Fruit fly (Drosophila melanogaster): Measurements from ENCODE around the gene CG42729.

CG42729 gene

dm6 chr3L:15563058-15563850 is 35.9 kb upstream of the CG42729 start, which contains the start of the genes CG7739 and SCCRO (continued):
- TF ChIP-seq CG34376 (GFP tag; optimal IDR thresholded peaks at IDR 0.05) (peak; percentile 3), pnt (GFP tag; optimal IDR thresholded peaks at IDR 0.05) (no peak), en (GFP tag; optimal IDR thresholded peaks at IDR 0.05) (no peak), gcm2 (GFP tag; optimal IDR thresholded peaks at IDR 0.05) (no peak), CG7271 (tag; optimal IDR thresholded peaks at IDR 0.05) (no peak), CG11695 (GFP tag; IDR thresholded peaks at IDR 0.05) (peak; percentile 75), CG2199 (GFP tag; IDR thresholded peaks at IDR 0.05) (no peak), CG34224 (GFP tag; IDR thresholded peaks at IDR 0.05; ENCODE audit: partially characterized antibody) (peak; percentile 56; the same call in 1 of the 3 replicates), Pdp1 (GFP tag; optimal IDR thresholded peaks at IDR 0.05) (peak in 1 of 2 experiments; percentile 3), YL-1 (GFP tag; optimal IDR thresholded peaks at IDR 0.05) (peak; percentile 42), otp (GFP tag; IDR thresholded peaks at IDR 0.05) (0 out of 3 replicates have a peak, but pooled peaks have one; percentile 31), CG17568 (GFP tag; optimal IDR thresholded peaks at IDR 0.05) (no peak), CG33213 (GFP tag; optimal IDR thresholded peaks at IDR 0.05) (no peak), az2 (GFP tag; optimal IDR thresholded peaks at IDR 0.05) (peak; percentile 15), bcd (GFP tag; optimal IDR thresholded peaks at IDR 0.05) (no peak), CG15269 (tag; optimal IDR thresholded peaks at IDR 0.05) (peak; percentile 76), CG12236 (GFP tag; optimal IDR thresholded peaks at IDR 0.05) (no peak), CG14710 (tag; optimal IDR thresholded peaks at IDR 0.05) (peak; percentile 74), Oli (tag; optimal IDR thresholded peaks at IDR 0.05) (peak; percentile 29), Abd-B (GFP tag; optimal IDR thresholded peaks at IDR 0.05) (peak; percentile 68), insv (GFP tag; optimal IDR thresholded peaks at IDR 0.05) (no peak), CG11723 (GFP tag; optimal IDR thresholded peaks at IDR 0.05) (no peak), CG18011 (GFP tag; optimal IDR thresholded peaks at IDR 0.05) (no peak), dm (GFP tag; optimal IDR thresholded peaks at IDR 0.05) (peak; percentile 12), pzg (GFP tag; optimal IDR thresholded peaks at IDR 0.05) (peak; percentile 36), CG2678 (tag; optimal IDR thresholded peaks at IDR 0.05) (peak; percentile 74), Six4 (GFP tag; optimal IDR thresholded peaks at IDR 0.05) (no peak), Opbp (GFP tag; IDR thresholded peaks at IDR 0.05; ENCODE audit: partially characterized antibody) (0 out of 3 replicates have a peak, but pooled peaks have one; percentile 61), gfzf (GFP tag; optimal IDR thresholded peaks at IDR 0.05) (peak; percentile 66), knrl (GFP tag; IDR thresholded peaks at IDR 0.05; ENCODE audit: partially characterized antibody) (no peak; the same call in 2 of the 3 replicates), hb (GFP tag; IDR thresholded peaks at IDR 0.05; ENCODE audit: partially characterized antibody) (no peak), bsh (GFP tag; optimal IDR thresholded peaks at IDR 0.05) (peak in 1 of 2 experiments; percentile 67), Mrtf (GFP tag; IDR thresholded peaks at IDR 0.05) (no peak), Chrac-16 (GFP tag; optimal IDR thresholded peaks at IDR 0.05) (peak; percentile 53), CG43689 (GFP tag; IDR thresholded peaks at IDR 0.05) (no peak), TFAM (GFP tag; optimal IDR thresholded peaks at IDR 0.05) (no peak), sc (optimal IDR thresholded peaks at IDR 0.05) (no peak), sc (GFP tag; optimal IDR thresholded peaks at IDR 0.05) (no peak), CG3407 (GFP tag; optimal IDR thresholded peaks at IDR 0.05) (no peak), CrebB (tag; optimal IDR thresholded peaks at IDR 0.05) (no peak), ems (GFP tag; optimal IDR thresholded peaks at IDR 0.05) (peak; percentile 52), CG17186 (GFP tag; optimal IDR thresholded peaks at IDR 0.05) (no peak), tap (tag; optimal IDR thresholded peaks at IDR 0.05) (peak; percentile 57), CG4854 (GFP tag; optimal IDR thresholded peaks at IDR 0.05) (no peak), inv (GFP tag; IDR thresholded peaks at IDR 0.05; ENCODE audit: partially characterized antibody) (peak; percentile 52; the same call in 1 of the 2 replicates), danr (GFP tag; IDR thresholded peaks at IDR 0.05) (peak; percentile 8; the same call in 1 of the 2 replicates), Ptx1 (GFP tag; IDR thresholded peaks at IDR 0.05) (peak; percentile 75), CG5180 (GFP tag; optimal IDR thresholded peaks at IDR 0.05) (no peak)

All from whole organism, embryonic.